Worm (Caenorhabditis elegans) whole organism, midembryonic: ENCODE data around the gene eat-2.

ENCODE experiments used
- T22C8.4 ChIP-seq: fragments of 200-800 bp; sonication (Bioruptor generic); IDR thresholded peaks from 2 replicates; pipeline ENCODE4 v1.3.6; 2022; ENCODE audit warnings: missing genetic modification characterization, missing compliant biosample characterization
- cog-1 ChIP-seq: sonication (generic microtip); optimal IDR thresholded peaks from 2 replicates; lab custom pipeline; 2016; ENCODE audit warnings: missing genetic modification characterization, missing compliant biosample characterization
- flt-1 ChIP-seq: fragments of 200-800 bp; sonication (Bioruptor generic); IDR thresholded peaks from 2 replicates; pipeline ENCODE4 v1.3.6; 2022; ENCODE audit warnings: missing genetic modification characterization, missing compliant biosample characterization
- klf-2 ChIP-seq: fragments of 200-800 bp; sonication (Bioruptor generic); conservative IDR thresholded peaks from 2 replicates; pipeline ENCODE4 v1.3.6; 2022; ENCODE audit warnings: missing genetic modification reagents, missing genetic modification characterization, missing compliant biosample characterization
- med-1 ChIP-seq: sonication (generic microtip); optimal IDR thresholded peaks from 2 replicates; lab custom pipeline; 2017; ENCODE audit warnings: missing genetic modification characterization, mild to moderate bottlenecking, missing compliant biosample characterization, antibody characterized with exemption, missing genetic modification reagents; ENCODE audit not compliant: insufficient read depth
- ref-1 ChIP-seq: fragments of 200-800 bp; sonication (Bioruptor generic); conservative IDR thresholded peaks from 2 replicates; pipeline ENCODE4 v1.3.6; 2022; ENCODE audit warnings: missing genetic modification reagents, missing genetic modification characterization, missing compliant biosample characterization
- tab-1 ChIP-seq: fragments of 200-800 bp; sonication (Bioruptor generic); IDR thresholded peaks from 2 replicates; pipeline ENCODE4 v1.3.6; 2022; ENCODE audit warnings: missing genetic modification characterization, missing compliant biosample characterization
- ztf-23 ChIP-seq: fragments of 200-800 bp; sonication (Bioruptor generic); IDR thresholded peaks from 2 replicates; pipeline ENCODE4 v1.3.6; 2022; ENCODE audit warnings: missing genetic modification reagents, missing genetic modification characterization, missing compliant biosample characterization
- ztf-29 ChIP-seq: fragments of 200-800 bp; sonication (Bioruptor generic); IDR thresholded peaks from 2 replicates; pipeline ENCODE4 v1.3.6; 2022; ENCODE audit warnings: missing genetic modification reagents, missing genetic modification characterization, missing compliant biosample characterization

The eat-2 gene

DNA sequence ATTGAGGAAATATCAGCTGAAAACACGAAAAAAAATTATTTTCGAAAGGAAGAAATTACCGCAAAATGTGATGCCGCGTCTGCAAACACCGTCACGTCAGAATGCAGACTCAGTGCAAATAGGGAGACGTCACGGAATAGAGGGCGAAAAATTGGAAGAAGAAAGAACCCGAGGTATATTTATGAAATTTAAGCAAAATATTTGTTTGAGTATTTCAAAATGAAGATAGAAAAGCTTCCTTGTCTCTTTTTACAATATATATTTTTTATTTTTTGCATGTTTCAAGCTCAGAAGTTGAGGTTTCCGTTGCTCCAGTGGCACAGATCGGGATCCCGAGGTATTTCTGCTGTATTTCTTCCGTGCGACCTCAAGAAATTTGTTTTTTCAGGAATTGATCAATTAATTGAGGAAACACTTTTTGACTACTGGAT, 27.6 kb downstream of the eat-2 start, which contains the start of gene W03H9.2:
Gene W03H9.2, minus strand, starts transcription at position 32 of the 431 bp plus-strand sequence.
- TF ChIP-seq flt-1 (peak; percentile 66), tab-1 (GFP tag; lab: Robert Waterston, UW) (no peak), klf-2 (peak; percentile 78), med-1 (GFP tag; lab: Kevin White, UChicago) (no peak), T22C8.4 (no peak), ztf-23 (GFP tag; lab: Robert Waterston, UW) (peak; percentile 80), cog-1 (tag; lab: Kevin White, UChicago) (peak; percentile 92), ztf-29 (GFP tag; lab: Robert Waterston, UW) (0 out of 2 replicates have a peak, but pooled peaks have one; percentile 56), ref-1 (GFP tag; lab: Robert Waterston, UW) (no peak)

- TF ChIP-seq ztf-29 (GFP tag; lab: Robert Waterston, UW): peak; percentile 27; the same call in 1 of the 2 replicates
- TF ChIP-seq klf-2: 0 out of 2 replicates have a peak, but pooled peaks have one; percentile 43
- TF ChIP-seq tab-1 (GFP tag; lab: Robert Waterston, UW): 0 out of 2 replicates have a peak, but pooled peaks have one; percentile 45
- 0 out of 2 replicates have a peak, but pooled peaks have one; percentile 9 for TF ChIP-seq flt-1
- TF ChIP-seq ztf-23 (GFP tag; lab: Robert Waterston, UW): peak; percentile 80
Measured at ce11 chrII:14142098-14142554, 29.3 kb downstream of the eat-2 start, which contains the start of gene cacn-1. Gene cacn-1 (minus strand): TSS chrII:14142148.

ce11 chrII:14138849-14139419, 32.5 kb downstream of the eat-2 start:
- TF ChIP-seq klf-2: no peak
- no peak for TF ChIP-seq cog-1 (tag; lab: Kevin White, UChicago)
- TF ChIP-seq ztf-29 (GFP tag; lab: Robert Waterston, UW): no peak
- TF ChIP-seq med-1 (GFP tag; lab: Kevin White, UChicago): no peak
- no peak for TF ChIP-seq T22C8.4

DNA sequence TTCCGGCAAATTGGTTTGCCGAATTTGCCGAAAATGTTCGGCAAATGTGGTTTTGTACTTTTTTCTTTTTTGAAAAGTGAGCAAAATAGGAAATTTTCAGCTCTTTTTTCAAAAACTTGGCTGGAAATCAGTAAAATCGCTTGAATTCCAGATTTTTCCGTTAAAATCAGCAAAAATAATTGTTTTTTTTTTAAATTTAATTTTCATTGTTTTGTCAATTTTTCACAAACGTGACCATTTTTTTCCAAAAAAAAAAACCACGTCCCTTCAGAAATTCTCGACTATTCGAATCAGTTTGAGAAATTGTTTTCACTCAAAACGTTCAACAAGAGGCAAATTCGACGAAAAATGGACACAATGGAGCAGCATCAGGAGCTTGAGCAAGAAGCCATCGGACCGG, 33.9 kb downstream of the eat-2 start, which contains the start of gene K09E4.1:
Gene K09E4.1, plus strand, starts transcription at position 301 of the 400 bp plus-strand sequence.
- TF ChIP-seq ztf-23 (GFP tag; lab: Robert Waterston, UW) (no peak), flt-1 (no peak), med-1 (GFP tag; lab: Kevin White, UChicago) (no peak), cog-1 (tag; lab: Kevin White, UChicago) (no peak), ref-1 (GFP tag; lab: Robert Waterston, UW) (no peak), klf-2 (no peak), ztf-29 (GFP tag; lab: Robert Waterston, UW) (no peak), tab-1 (GFP tag; lab: Robert Waterston, UW) (no peak), T22C8.4 (no peak)

ce11 chrII:14136302-14136701, 35.2 kb downstream of the eat-2 start:
- TF ChIP-seq klf-2 (no peak), cog-1 (tag; lab: Kevin White, UChicago) (no peak), T22C8.4 (no peak), tab-1 (GFP tag; lab: Robert Waterston, UW) (no peak), ztf-29 (GFP tag; lab: Robert Waterston, UW) (no peak), ztf-23 (GFP tag; lab: Robert Waterston, UW) (no peak), ref-1 (GFP tag; lab: Robert Waterston, UW) (no peak), flt-1 (no peak), med-1 (GFP tag; lab: Kevin White, UChicago) (no peak)

DNA sequence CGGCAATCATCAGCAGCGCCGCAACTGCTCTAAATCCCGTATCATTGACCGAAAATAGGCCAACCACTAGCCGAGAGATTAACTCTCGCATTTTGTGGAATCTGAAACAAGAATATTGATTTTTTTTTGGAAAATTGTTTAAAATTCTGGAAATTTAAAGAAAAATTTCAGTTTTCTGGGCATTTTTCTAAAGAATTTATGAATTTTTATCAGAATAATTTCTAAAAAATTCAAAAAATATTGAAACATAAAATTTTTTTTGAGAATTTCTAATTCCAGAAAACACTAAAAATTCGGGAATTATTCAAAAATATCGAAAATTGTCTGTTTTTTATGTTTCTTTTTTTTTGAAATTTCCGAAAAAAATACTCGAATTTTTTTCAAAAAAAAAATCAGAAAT, 38.7 kb downstream of the eat-2 start, which contains the start of gene algn-3:
Gene algn-3, minus strand, starts transcription at position 101 of the 400 bp plus-strand sequence.
- TF ChIP-seq cog-1 (tag; lab: Kevin White, UChicago) (no peak), ref-1 (GFP tag; lab: Robert Waterston, UW) (no peak), tab-1 (GFP tag; lab: Robert Waterston, UW) (no peak)

DNA sequence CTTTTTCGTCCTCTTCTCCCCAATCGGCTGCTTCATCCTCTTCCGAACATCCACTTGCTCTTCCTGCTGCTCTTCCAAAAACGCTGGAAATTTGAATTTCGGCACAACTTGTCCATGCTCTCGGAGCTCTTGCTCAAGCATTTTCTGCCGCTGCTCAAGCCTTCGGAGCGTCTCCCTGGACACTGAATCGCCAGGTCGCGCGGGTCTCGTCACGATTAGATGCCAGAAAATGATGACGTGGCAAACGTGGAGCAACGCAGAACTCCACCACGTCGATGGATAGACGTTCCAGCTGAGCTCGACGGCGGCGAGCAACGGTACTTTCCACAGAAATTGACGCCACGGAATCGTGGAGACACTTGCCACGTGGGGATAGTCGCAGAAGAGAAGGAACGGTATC, 42.3 kb downstream of the eat-2 start:
- TF ChIP-seq flt-1: no peak
- TF ChIP-seq ztf-23 (GFP tag; lab: Robert Waterston, UW): no peak
- no peak for TF ChIP-seq med-1 (GFP tag; lab: Kevin White, UChicago)
- no peak for TF ChIP-seq cog-1 (tag; lab: Kevin White, UChicago)
- no peak for TF ChIP-seq tab-1 (GFP tag; lab: Robert Waterston, UW)
- TF ChIP-seq T22C8.4: no peak
- no peak for TF ChIP-seq klf-2
- no peak for TF ChIP-seq ztf-29 (GFP tag; lab: Robert Waterston, UW)
- no peak for TF ChIP-seq ref-1 (GFP tag; lab: Robert Waterston, UW)

ce11 chrII:14126841-14127240, 44.6 kb downstream of the eat-2 start, which contains the start of gene K09E4.3:
Gene K09E4.3 (minus strand): TSS chrII:14126941.
- TF ChIP-seq T22C8.4 (no peak), ztf-23 (GFP tag; lab: Robert Waterston, UW) (no peak), ref-1 (GFP tag; lab: Robert Waterston, UW) (no peak)

- no peak for TF ChIP-seq med-1 (GFP tag; lab: Kevin White, UChicago)
- no peak for TF ChIP-seq T22C8.4
- TF ChIP-seq flt-1: no peak
- TF ChIP-seq cog-1 (tag; lab: Kevin White, UChicago): no peak
- no peak for TF ChIP-seq ztf-29 (GFP tag; lab: Robert Waterston, UW)
- no peak for TF ChIP-seq ref-1 (GFP tag; lab: Robert Waterston, UW)
- no peak for TF ChIP-seq tab-1 (GFP tag; lab: Robert Waterston, UW)
- TF ChIP-seq ztf-23 (GFP tag; lab: Robert Waterston, UW): no peak
- no peak for TF ChIP-seq klf-2
Measured at ce11 chrII:14122065-14122464, 49.4 kb downstream of the eat-2 start, which contains the start of gene K09E4.4. Gene K09E4.4 (minus strand): TSS chrII:14122165.

- no peak for TF ChIP-seq med-1 (GFP tag; lab: Kevin White, UChicago)
- TF ChIP-seq ref-1 (GFP tag; lab: Robert Waterston, UW): no peak
- no peak for TF ChIP-seq T22C8.4
- no peak for TF ChIP-seq ztf-29 (GFP tag; lab: Robert Waterston, UW)
- TF ChIP-seq ztf-23 (GFP tag; lab: Robert Waterston, UW): no peak
- TF ChIP-seq flt-1: no peak
- no peak for TF ChIP-seq tab-1 (GFP tag; lab: Robert Waterston, UW)
- TF ChIP-seq cog-1 (tag; lab: Kevin White, UChicago): no peak
Measured at ce11 chrII:14118391-14118790, 53.1 kb downstream of the eat-2 start.
